Worm (Caenorhabditis elegans) whole organism, early embryonic: ENCODE measurements around the gene dlc-1.

Source experiments
- B0310.2 ChIP-seq: sonication (generic microtip); optimal IDR thresholded peaks from 2 replicates; lab custom pipeline; 2016; ENCODE audit warnings: mild to moderate bottlenecking, missing genetic modification characterization, missing compliant biosample characterization
- F13C5.2 ChIP-seq: sonication (generic microtip); optimal IDR thresholded peaks from 2 replicates; lab custom pipeline; 2017; ENCODE audit warnings: mild to moderate bottlenecking, missing genetic modification characterization, inconsistent platforms, missing compliant biosample characterization
- aly-1 ChIP-seq: sonication (generic microtip); optimal IDR thresholded peaks from 2 replicates; lab custom pipeline; 2016; ENCODE audit warnings: missing genetic modification characterization, missing compliant biosample characterization
- ama-1 ChIP-seq: fragments of 150-350 bp; optimal IDR thresholded peaks from 2 replicates; lab custom pipeline; 2014
- ceh-13 ChIP-seq: fragments of 200-800 bp; sonication (Bioruptor generic); optimal IDR thresholded peaks from 2 replicates; lab custom pipeline; 2018; ENCODE audit warnings: mild to moderate bottlenecking, missing genetic modification characterization, missing compliant biosample characterization
- ceh-36 ChIP-seq: sonication (generic microtip); optimal IDR thresholded peaks from 2 replicates; lab custom pipeline; 2016; ENCODE audit warnings: missing genetic modification characterization, inconsistent platforms, missing compliant biosample characterization
- ets-7 ChIP-seq: sonication (generic microtip); optimal IDR thresholded peaks from 2 replicates; lab custom pipeline; 2016; ENCODE audit warnings: missing genotype, missing genetic modification characterization, missing compliant biosample characterization
- flt-1 ChIP-seq: fragments of 200-800 bp; sonication (Bioruptor generic); IDR thresholded peaks from 2 replicates; pipeline ENCODE4 v1.3.6; 2022; ENCODE audit warnings: missing genetic modification characterization, missing compliant biosample characterization
- hmbx-1 ChIP-seq: sonication (generic microtip); optimal IDR thresholded peaks from 2 replicates; lab custom pipeline; 2016; ENCODE audit warnings: mild to moderate bottlenecking, missing genetic modification characterization, missing compliant biosample characterization
- hmg-4 ChIP-seq: fragments of 200-800 bp; sonication (Bioruptor generic); optimal IDR thresholded peaks from 2 replicates; lab custom pipeline; 2018; ENCODE audit warnings: mild to moderate bottlenecking, missing genetic modification characterization, missing compliant biosample characterization
- hnd-1 ChIP-seq: sonication (generic microtip); optimal IDR thresholded peaks from 2 replicates; lab custom pipeline; 2016; ENCODE audit warnings: missing genetic modification characterization, missing compliant biosample characterization
- pes-1 ChIP-seq: fragments of 200-800 bp; sonication (Bioruptor generic); IDR thresholded peaks from 2 replicates; pipeline ENCODE4 v1.3.6; 2022; ENCODE audit warnings: missing genetic modification reagents, missing genetic modification characterization, missing compliant biosample characterization
- scrt-1 ChIP-seq: fragments of 200-800 bp; sonication (Bioruptor generic); IDR thresholded peaks from 2 replicates; pipeline ENCODE4 v1.3.6; 2022; ENCODE audit warnings: missing genetic modification characterization, missing compliant biosample characterization
- sea-1 ChIP-seq: fragments of 200-800 bp; sonication (Bioruptor generic); conservative IDR thresholded peaks from 2 replicates; pipeline ENCODE4 v1.3.6; 2022; ENCODE audit warnings: missing genetic modification characterization, missing compliant biosample characterization
- tbx-11 ChIP-seq: fragments of 200-800 bp; sonication (Bioruptor generic); IDR thresholded peaks from 2 replicates; pipeline ENCODE4 v1.3.6; 2022; ENCODE audit warnings: missing genetic modification characterization, missing compliant biosample characterization
- tbx-37 ChIP-seq: fragments of 200-800 bp; sonication (Bioruptor generic); conservative IDR thresholded peaks from 2 replicates; pipeline ENCODE4 v1.3.6; 2022; ENCODE audit warnings: missing genetic modification reagents, missing genetic modification characterization, missing compliant biosample characterization
- tra-4 ChIP-seq: sonication (generic microtip); optimal IDR thresholded peaks from 2 replicates; lab custom pipeline; 2017; ENCODE audit warnings: missing genetic modification characterization, missing compliant biosample characterization

dlc-1 gene

ce11 chrIII:6476380-6476779 is 12.8 kb upstream of the dlc-1 start:
- TF ChIP-seq ceh-36: peak; percentile 46
- TF ChIP-seq flt-1 (GFP tag; lab: Robert Waterston, UW): no peak

ce11 chrIII:6471451-6471850 is 7.9 kb upstream of the dlc-1 start, which contains the start of gene wht-6:
wht-6 (plus strand) TSS chrIII:6471751.
- TF ChIP-seq tra-4 (tag; lab: Kevin White, UChicago) (no peak), hmbx-1 (tag; lab: Kevin White, UChicago) (no peak), tbx-11 (GFP tag; lab: Robert Waterston, UW) (no peak), ceh-36 (no peak), flt-1 (GFP tag; lab: Robert Waterston, UW) (no peak), F13C5.2 (tag; lab: Kevin White, UChicago) (no peak), ceh-13 (no peak), aly-1 (tag; lab: Kevin White, UChicago) (no peak), ets-7 (no peak), hnd-1 (no peak)

- TF ChIP-seq hmbx-1 (tag; lab: Kevin White, UChicago) (no peak), ets-7 (no peak), aly-1 (tag; lab: Kevin White, UChicago) (no peak), scrt-1 (no peak), F13C5.2 (tag; lab: Kevin White, UChicago) (no peak), tra-4 (tag; lab: Kevin White, UChicago) (no peak), flt-1 (GFP tag; lab: Robert Waterston, UW) (no peak), B0310.2 (tag; lab: Kevin White, UChicago) (no peak), ceh-36 (no peak), ceh-13 (no peak)
Observed at ce11 chrIII:6467005-6467404, 3.4 kb upstream of the dlc-1 start, which contains the start of gene T26A5.2. T26A5.2 (plus strand) TSS chrIII:6467305.

ce11 chrIII:6464913-6465312 is 1.3 kb upstream of the dlc-1 start, which contains the start of gene nduf-2.2:
nduf-2.2 (plus strand) TSS chrIII:6465222.
- TF ChIP-seq flt-1 (GFP tag; lab: Robert Waterston, UW) (no peak), hnd-1 (no peak), ama-1 (lab: Kevin White, UChicago) (no peak), tra-4 (tag; lab: Kevin White, UChicago) (no peak), ets-7 (no peak), F13C5.2 (tag; lab: Kevin White, UChicago) (no peak), B0310.2 (tag; lab: Kevin White, UChicago) (no peak), hmbx-1 (tag; lab: Kevin White, UChicago) (no peak), scrt-1 (no peak), hmg-4 (GFP tag; lab: Kevin White, UChicago) (no peak), sea-1 (no peak), aly-1 (tag; lab: Kevin White, UChicago) (no peak), ceh-13 (no peak), tbx-37 (GFP tag; lab: Robert Waterston, UW) (no peak)

ce11 chrIII:6464113-6464571 is 563 bp upstream of the dlc-1 start:
- TF ChIP-seq F13C5.2 (tag; lab: Kevin White, UChicago) (peak; percentile 29), aly-1 (tag; lab: Kevin White, UChicago) (peak; percentile 66), ceh-36 (no peak), ets-7 (no peak), ceh-13 (no peak), hnd-1 (no peak), scrt-1 (no peak), tbx-37 (GFP tag; lab: Robert Waterston, UW) (no peak), pes-1 (no peak; the same call in 1 of the 2 replicates), tbx-11 (GFP tag; lab: Robert Waterston, UW) (no peak), flt-1 (GFP tag; lab: Robert Waterston, UW) (0 out of 2 replicates have a peak, but pooled peaks have one; percentile 22), hmg-4 (GFP tag; lab: Kevin White, UChicago) (peak; percentile 39), hmbx-1 (tag; lab: Kevin White, UChicago) (no peak), B0310.2 (tag; lab: Kevin White, UChicago) (no peak), ama-1 (lab: Kevin White, UChicago) (no peak), tra-4 (tag; lab: Kevin White, UChicago) (no peak), sea-1 (0 out of 2 replicates have a peak, but pooled peaks have one; percentile 19)

ce11 chrIII:6462610-6463009 is 969 bp downstream of the dlc-1 start, which contains the start of gene T26A5.8:
T26A5.8 (minus strand) TSS chrIII:6462856.
- TF ChIP-seq hmg-4 (GFP tag; lab: Kevin White, UChicago) (no peak), tra-4 (tag; lab: Kevin White, UChicago) (no peak)

- TF ChIP-seq ceh-13: no peak
- no peak for TF ChIP-seq aly-1 (tag; lab: Kevin White, UChicago)
- no peak for TF ChIP-seq tra-4 (tag; lab: Kevin White, UChicago)
- TF ChIP-seq ama-1 (lab: Kevin White, UChicago): no peak
- no peak for TF ChIP-seq flt-1 (GFP tag; lab: Robert Waterston, UW)
- no peak for TF ChIP-seq sea-1
Observed at ce11 chrIII:6459820-6460219, 3.8 kb downstream of the dlc-1 start, which contains the start of gene algn-1. algn-1 (plus strand) TSS chrIII:6460120.

- no peak for TF ChIP-seq ceh-36
- no peak for TF ChIP-seq aly-1 (tag; lab: Kevin White, UChicago)
- TF ChIP-seq hnd-1: no peak
- TF ChIP-seq tbx-37 (GFP tag; lab: Robert Waterston, UW): no peak
- no peak for TF ChIP-seq flt-1 (GFP tag; lab: Robert Waterston, UW)
- no peak for TF ChIP-seq ama-1 (lab: Kevin White, UChicago)
- no peak for TF ChIP-seq pes-1
- no peak for TF ChIP-seq tra-4 (tag; lab: Kevin White, UChicago)
- no peak for TF ChIP-seq sea-1
Observed at ce11 chrIII:6454183-6454582, 9.4 kb downstream of the dlc-1 start, which contains the start of gene jhdm-1. jhdm-1 (plus strand) TSS chrIII:6454483.
